Worm (Caenorhabditis elegans) whole organism, midembryonic: ENCODE measurements around the gene nspc-16.

ENCODE experiments used
- T22C8.4 ChIP-seq: fragments of 200-800 bp; sonication (Bioruptor generic); IDR thresholded peaks from 2 replicates; pipeline ENCODE4 v1.3.6; 2022; ENCODE audit warnings: missing genetic modification characterization, missing compliant biosample characterization
- cog-1 ChIP-seq: sonication (generic microtip); optimal IDR thresholded peaks from 2 replicates; lab custom pipeline; 2016; ENCODE audit warnings: missing genetic modification characterization, missing compliant biosample characterization
- flt-1 ChIP-seq: fragments of 200-800 bp; sonication (Bioruptor generic); IDR thresholded peaks from 2 replicates; pipeline ENCODE4 v1.3.6; 2022; ENCODE audit warnings: missing genetic modification characterization, missing compliant biosample characterization
- klf-2 ChIP-seq: fragments of 200-800 bp; sonication (Bioruptor generic); conservative IDR thresholded peaks from 2 replicates; pipeline ENCODE4 v1.3.6; 2022; ENCODE audit warnings: missing genetic modification reagents, missing genetic modification characterization, missing compliant biosample characterization
- med-1 ChIP-seq: sonication (generic microtip); optimal IDR thresholded peaks from 2 replicates; lab custom pipeline; 2017; ENCODE audit warnings: missing genetic modification characterization, mild to moderate bottlenecking, missing compliant biosample characterization, antibody characterized with exemption, missing genetic modification reagents; ENCODE audit not compliant: insufficient read depth
- ref-1 ChIP-seq: fragments of 200-800 bp; sonication (Bioruptor generic); conservative IDR thresholded peaks from 2 replicates; pipeline ENCODE4 v1.3.6; 2022; ENCODE audit warnings: missing genetic modification reagents, missing genetic modification characterization, missing compliant biosample characterization
- tab-1 ChIP-seq: fragments of 200-800 bp; sonication (Bioruptor generic); IDR thresholded peaks from 2 replicates; pipeline ENCODE4 v1.3.6; 2022; ENCODE audit warnings: missing genetic modification characterization, missing compliant biosample characterization
- ztf-23 ChIP-seq: fragments of 200-800 bp; sonication (Bioruptor generic); IDR thresholded peaks from 2 replicates; pipeline ENCODE4 v1.3.6; 2022; ENCODE audit warnings: missing genetic modification reagents, missing genetic modification characterization, missing compliant biosample characterization
- ztf-29 ChIP-seq: fragments of 200-800 bp; sonication (Bioruptor generic); IDR thresholded peaks from 2 replicates; pipeline ENCODE4 v1.3.6; 2022; ENCODE audit warnings: missing genetic modification reagents, missing genetic modification characterization, missing compliant biosample characterization

nspc-16 gene

DNA sequence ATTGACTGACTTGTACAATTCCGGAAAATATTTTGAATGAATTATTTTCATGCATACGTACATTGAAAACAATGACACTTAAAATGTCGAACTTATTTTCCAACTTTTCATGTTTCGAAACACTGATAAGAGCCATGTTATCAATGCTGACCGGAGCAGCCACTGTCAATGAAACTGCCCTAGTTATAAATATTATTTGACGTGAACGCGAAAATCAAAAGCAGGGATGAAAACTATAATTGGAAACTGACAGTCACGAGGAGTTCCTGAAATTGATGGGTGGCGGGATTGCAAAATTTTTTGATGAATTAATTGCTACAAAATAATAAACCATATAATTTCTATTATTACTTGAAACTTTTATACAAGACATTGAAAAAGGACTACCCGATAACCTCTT is 16.1 kb downstream of the nspc-16 start:
- TF ChIP-seq ztf-23 (GFP tag; lab: Robert Waterston, UW), result no peak
- no peak for TF ChIP-seq klf-2 (GFP tag; lab: Robert Waterston, UW)
- TF ChIP-seq ztf-29, result no peak
- no peak for TF ChIP-seq med-1 (GFP tag; lab: Kevin White, UChicago)
- TF ChIP-seq flt-1 (GFP tag; lab: Robert Waterston, UW), result no peak
- no peak for TF ChIP-seq ref-1 (GFP tag; lab: Robert Waterston, UW)
- no peak for TF ChIP-seq cog-1
- TF ChIP-seq T22C8.4 (GFP tag; lab: Robert Waterston, UW), result no peak
- TF ChIP-seq tab-1 (GFP tag; lab: Robert Waterston, UW), result no peak

DNA sequence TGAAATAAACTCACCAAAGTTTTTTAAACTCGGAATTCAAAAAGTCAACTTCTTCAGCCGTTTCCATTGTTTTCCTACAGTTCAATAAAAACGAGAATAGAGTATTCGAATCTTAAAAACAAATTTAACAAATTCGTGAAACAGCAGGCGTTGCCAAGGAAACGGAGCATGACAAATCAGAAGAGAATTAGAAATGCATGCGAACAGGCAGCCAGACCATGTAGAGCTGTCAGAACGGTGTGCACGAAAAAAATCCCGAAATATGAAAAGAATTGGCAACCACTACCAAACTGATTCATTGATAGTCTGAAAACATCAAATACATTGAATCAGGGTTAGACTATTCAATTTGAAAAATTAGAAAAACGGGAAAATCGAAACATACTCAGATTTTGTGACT is 18.6 kb downstream of the nspc-16 start, which contains the start of gene fbxa-81:
Gene fbxa-81 (minus strand): TSS at position 101 of the 400 bp plus-strand sequence.
- TF ChIP-seq klf-2 (GFP tag; lab: Robert Waterston, UW), result no peak

DNA sequence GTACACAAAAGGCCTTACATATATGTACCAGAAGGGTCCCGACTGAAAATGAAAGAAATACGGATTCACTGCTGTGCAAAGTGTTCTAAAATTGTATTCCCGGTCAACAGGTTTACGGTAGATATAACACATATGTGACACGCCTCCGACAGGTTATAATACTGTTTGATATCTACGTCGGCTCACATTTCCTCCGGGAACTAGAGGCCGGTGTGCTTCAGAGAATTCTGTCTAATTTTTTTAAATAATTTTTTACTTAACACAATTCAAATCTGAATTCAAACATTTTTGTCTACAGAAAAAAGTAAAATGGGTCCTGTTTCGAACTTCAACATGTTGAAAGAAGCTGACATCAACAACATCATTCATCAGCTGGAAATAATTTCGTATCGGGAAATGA is 19.8 kb downstream of the nspc-16 start, which contains the start of gene T24C2.3:
Gene T24C2.3 (plus strand): TSS at position 301 of the 400 bp plus-strand sequence.
- no peak for TF ChIP-seq med-1 (GFP tag; lab: Kevin White, UChicago)
- TF ChIP-seq ztf-23 (GFP tag; lab: Robert Waterston, UW), result no peak
- TF ChIP-seq klf-2 (GFP tag; lab: Robert Waterston, UW), result no peak
- TF ChIP-seq T22C8.4 (GFP tag; lab: Robert Waterston, UW), result no peak
- no peak for TF ChIP-seq cog-1
- TF ChIP-seq ztf-29, result no peak
- TF ChIP-seq flt-1 (GFP tag; lab: Robert Waterston, UW), result no peak
- no peak for TF ChIP-seq tab-1 (GFP tag; lab: Robert Waterston, UW)
- no peak for TF ChIP-seq ref-1 (GFP tag; lab: Robert Waterston, UW)

DNA sequence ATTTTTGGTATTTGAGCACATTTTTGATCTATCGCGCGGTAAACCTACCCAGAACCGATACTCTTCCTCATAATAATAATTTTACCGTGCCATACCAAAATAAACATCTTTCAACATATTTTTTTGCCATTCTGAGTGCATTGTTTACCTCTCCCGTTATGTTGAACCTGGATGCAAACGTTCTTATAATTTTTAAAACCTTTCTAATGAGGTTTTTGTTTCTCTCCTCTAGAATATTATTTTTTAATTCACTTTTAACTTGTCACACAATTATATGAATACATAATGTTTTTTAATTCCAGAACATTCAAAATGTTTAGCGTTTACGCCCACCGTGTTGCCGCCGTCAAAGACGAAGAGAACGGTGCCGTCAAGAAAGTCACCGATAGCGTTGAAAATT is 22.2 kb downstream of the nspc-16 start, which contains the start of gene enri-2:
Gene enri-2 (plus strand): TSS at position 301 of the 400 bp plus-strand sequence.
- TF ChIP-seq klf-2 (GFP tag; lab: Robert Waterston, UW) (no peak), tab-1 (GFP tag; lab: Robert Waterston, UW) (no peak), flt-1 (GFP tag; lab: Robert Waterston, UW) (no peak), cog-1 (no peak)

DNA sequence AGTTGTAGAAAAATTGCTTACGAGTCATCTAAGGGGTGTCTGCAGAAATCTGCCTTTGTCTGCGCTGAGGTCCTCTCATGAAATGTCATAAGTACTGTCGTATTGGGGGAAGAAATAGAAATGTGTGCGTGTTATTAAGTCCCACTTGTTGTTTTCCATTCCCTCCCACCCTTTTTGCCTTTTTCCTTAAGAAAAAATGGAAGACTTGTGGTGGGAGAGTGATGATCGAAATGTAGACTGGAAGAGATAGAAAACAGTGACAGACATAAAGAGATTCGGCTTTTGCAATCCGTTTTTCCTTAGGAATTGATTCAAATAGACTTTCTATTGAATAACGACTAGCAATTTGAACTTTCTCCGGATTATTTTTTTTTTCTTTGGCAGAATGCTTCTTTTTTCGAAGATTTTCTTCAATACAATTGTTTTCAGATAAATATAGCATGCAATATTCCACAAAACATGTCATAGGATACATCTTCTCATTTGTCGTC is 26.4 kb downstream of the nspc-16 start, which contains the start of gene ram-5:
Gene ram-5 (plus strand): TSS at position 441 of the 491 bp plus-strand sequence.
- TF ChIP-seq med-1 (GFP tag; lab: Kevin White, UChicago), result no peak
- no peak for TF ChIP-seq flt-1 (GFP tag; lab: Robert Waterston, UW)
- no peak for TF ChIP-seq tab-1 (GFP tag; lab: Robert Waterston, UW)
- TF ChIP-seq klf-2 (GFP tag; lab: Robert Waterston, UW), result no peak
- TF ChIP-seq ztf-23 (GFP tag; lab: Robert Waterston, UW), result no peak
- no peak for TF ChIP-seq T22C8.4 (GFP tag; lab: Robert Waterston, UW)
- no peak for TF ChIP-seq cog-1
- no peak for TF ChIP-seq ref-1 (GFP tag; lab: Robert Waterston, UW)
- TF ChIP-seq ztf-29, result no peak

DNA sequence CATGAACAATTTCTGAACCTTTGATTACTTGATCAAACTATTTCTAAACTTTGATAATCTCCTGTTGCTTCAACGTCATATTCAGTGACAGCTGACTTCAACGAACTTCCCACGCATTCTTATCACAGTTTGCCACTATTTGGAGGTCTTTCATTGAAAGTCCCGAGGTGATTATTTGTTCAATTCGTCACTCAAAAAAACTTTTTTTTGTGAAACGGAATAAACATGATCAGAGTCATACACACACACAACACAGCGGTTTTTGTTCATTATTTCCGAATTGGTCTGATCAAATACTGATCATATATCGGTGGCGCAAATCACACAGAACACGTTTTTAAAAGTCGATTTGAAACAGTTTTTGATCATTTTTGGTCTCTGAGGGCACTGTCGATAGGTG is 33.0 kb downstream of the nspc-16 start:
- TF ChIP-seq tab-1 (GFP tag; lab: Robert Waterston, UW), result no peak
- TF ChIP-seq cog-1, result no peak
- no peak for TF ChIP-seq klf-2 (GFP tag; lab: Robert Waterston, UW)
- no peak for TF ChIP-seq T22C8.4 (GFP tag; lab: Robert Waterston, UW)
- no peak for TF ChIP-seq ref-1 (GFP tag; lab: Robert Waterston, UW)
- TF ChIP-seq flt-1 (GFP tag; lab: Robert Waterston, UW), result no peak
- no peak for TF ChIP-seq med-1 (GFP tag; lab: Kevin White, UChicago)
- TF ChIP-seq ztf-23 (GFP tag; lab: Robert Waterston, UW), result no peak
- TF ChIP-seq ztf-29, result no peak

DNA sequence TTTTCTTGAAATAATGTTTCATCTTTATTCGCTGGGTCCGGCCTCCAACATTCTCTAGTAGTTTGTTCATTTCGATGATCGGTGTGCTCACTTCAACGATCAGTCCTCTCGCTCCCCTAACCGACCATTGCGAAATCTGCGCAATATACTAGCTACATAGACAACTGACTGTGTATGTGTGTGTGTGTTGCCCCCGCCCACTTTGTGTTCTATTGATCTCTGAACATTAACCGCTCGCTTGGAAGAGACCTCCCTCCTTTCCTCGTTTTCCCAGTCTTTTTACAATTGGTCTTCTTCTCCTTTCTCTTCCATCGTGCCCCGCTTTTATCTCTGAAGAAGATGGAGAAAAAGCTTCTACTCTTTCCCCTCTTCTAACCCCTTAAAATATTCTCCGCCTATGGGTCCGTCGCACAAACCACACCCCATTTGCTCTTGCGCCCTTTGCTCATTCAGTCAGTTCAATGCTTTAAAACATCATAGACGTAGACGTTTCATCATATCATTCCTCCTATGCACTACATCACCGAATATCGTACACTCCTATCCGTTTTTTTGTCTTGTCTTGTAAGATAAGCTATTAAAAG is 34.1 kb downstream of the nspc-16 start:
- TF ChIP-seq cog-1 (no peak), tab-1 (GFP tag; lab: Robert Waterston, UW) (no peak), med-1 (GFP tag; lab: Kevin White, UChicago) (no peak), ref-1 (GFP tag; lab: Robert Waterston, UW) (no peak), ztf-29 (no peak), ztf-23 (GFP tag; lab: Robert Waterston, UW) (no peak), T22C8.4 (GFP tag; lab: Robert Waterston, UW) (no peak), klf-2 (GFP tag; lab: Robert Waterston, UW) (no peak), flt-1 (GFP tag; lab: Robert Waterston, UW) (no peak)

DNA sequence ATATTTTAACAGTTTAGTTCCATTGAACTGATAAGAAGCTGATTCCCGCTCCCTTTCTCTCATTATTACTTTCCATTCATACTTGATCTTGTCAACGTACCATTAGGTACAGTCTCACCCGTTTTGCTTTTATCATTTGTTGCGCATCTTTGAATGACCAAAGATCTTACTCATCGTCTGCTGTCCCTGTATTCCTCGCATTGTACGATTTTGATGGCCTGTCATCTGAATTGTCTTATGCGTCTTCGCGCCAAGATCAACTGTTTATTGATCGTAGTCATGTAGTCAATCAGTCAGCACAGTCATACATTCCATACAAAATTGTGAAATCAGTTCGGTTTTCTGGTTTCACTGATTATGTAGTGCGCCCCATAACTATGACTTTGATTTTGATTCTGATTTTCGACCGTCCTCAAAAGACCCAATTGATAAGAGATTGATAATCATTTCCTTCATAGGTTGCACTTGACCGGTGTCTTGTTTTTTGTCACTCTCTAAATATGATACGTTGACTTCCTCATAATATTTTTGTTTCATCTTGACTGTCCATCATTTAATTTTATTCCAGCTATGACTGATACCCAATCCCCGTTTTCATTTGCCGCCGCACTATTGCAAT is 34.7 kb downstream of the nspc-16 start, which contains the start of gene nhr-3:
Gene nhr-3 (plus strand): TSS at position 569 of the 619 bp plus-strand sequence.
- no peak for TF ChIP-seq ztf-29
- no peak for TF ChIP-seq med-1 (GFP tag; lab: Kevin White, UChicago)
- no peak for TF ChIP-seq ztf-23 (GFP tag; lab: Robert Waterston, UW)
- TF ChIP-seq ref-1 (GFP tag; lab: Robert Waterston, UW), result no peak
- no peak for TF ChIP-seq cog-1
- no peak for TF ChIP-seq tab-1 (GFP tag; lab: Robert Waterston, UW)
- no peak for TF ChIP-seq T22C8.4 (GFP tag; lab: Robert Waterston, UW)
- no peak for TF ChIP-seq flt-1 (GFP tag; lab: Robert Waterston, UW)
- TF ChIP-seq klf-2 (GFP tag; lab: Robert Waterston, UW), result no peak

DNA sequence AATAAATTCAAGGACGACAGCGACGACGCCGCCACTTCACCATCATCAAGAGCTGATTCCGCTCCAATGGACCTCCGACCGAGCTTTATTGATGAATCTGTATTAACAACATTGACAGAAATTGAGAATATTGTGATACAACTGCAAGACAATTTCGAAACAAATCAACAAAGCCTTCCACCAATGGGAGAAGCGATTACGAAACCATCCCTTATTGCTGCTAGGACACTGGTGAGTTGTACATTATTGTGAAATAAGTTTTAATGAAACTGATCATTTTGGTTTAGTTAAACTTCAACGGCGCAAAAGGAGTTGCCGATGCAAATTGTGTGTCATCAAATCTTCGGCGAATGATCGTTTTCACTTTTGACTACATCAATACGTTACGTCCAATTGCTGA is 35.7 kb downstream of the nspc-16 start:
- TF ChIP-seq cog-1, result no peak
